Worm (Caenorhabditis elegans) whole organism, young adult: ENCODE results near the gene R08C7.11.

Source experiments
- B0035.1 ChIP-seq: sonication (generic microtip); optimal IDR thresholded peaks from 2 replicates; lab custom pipeline; 2016; ENCODE audit warnings: missing genetic modification characterization, mild to moderate bottlenecking, missing compliant biosample characterization, missing genotype, missing genetic modification reagents
- B0336.3 ChIP-seq: fragments of 200-800 bp; sonication (Bioruptor generic); IDR thresholded peaks from 2 replicates; pipeline ENCODE4 v1.3.6; 2022; ENCODE audit warnings: missing genetic modification characterization, missing compliant biosample characterization
- F23B12.7 ChIP-seq: sonication (generic microtip); optimal IDR thresholded peaks from 2 replicates; lab custom pipeline; 2017; ENCODE audit warnings: missing genetic modification characterization, mild to moderate bottlenecking, missing compliant biosample characterization, antibody characterized with exemption, moderate library complexity; ENCODE audit not compliant: insufficient read depth
- T26A5.8 ChIP-seq: sonication (generic microtip); optimal IDR thresholded peaks from 2 replicates; lab custom pipeline; 2016; ENCODE audit warnings: missing genetic modification characterization, missing compliant biosample characterization
- ama-1 ChIP-seq, 3 experiments: fragments of 150-350 bp in 1 of 3; sonication (generic microtip) in 2 of 3; optimal IDR thresholded peaks; 2 replicates each; lab custom pipeline; 2014 to 2018; ENCODE audit warnings: missing biosample characterization in 2 of 3, missing genetic modification characterization in 2 of 3, missing genetic modification reagents in 2 of 3
- aptf-3 ChIP-seq: fragments of 200-800 bp; sonication (Bioruptor generic); IDR thresholded peaks from 2 replicates; pipeline ENCODE4 v1.3.6; 2022; ENCODE audit warnings: missing genetic modification characterization, missing compliant biosample characterization
- athp-1 ChIP-seq: sonication (generic microtip); optimal IDR thresholded peaks from 2 replicates; lab custom pipeline; 2017; ENCODE audit warnings: mild to moderate bottlenecking, missing genetic modification characterization, missing compliant biosample characterization
- ccch-3 ChIP-seq: fragments of 200-800 bp; sonication (Bioruptor generic); optimal IDR thresholded peaks from 2 replicates; lab custom pipeline; 2018; ENCODE audit warnings: mild to moderate bottlenecking, missing genetic modification characterization, missing compliant biosample characterization
- efl-1 ChIP-seq: fragments of 150-350 bp; optimal IDR thresholded peaks from 2 replicates; lab custom pipeline; 2014; ENCODE audit warnings: missing biosample characterization, missing genetic modification reagents, missing genetic modification characterization
- let-607 ChIP-seq, 2 experiments: fragments of 200-800 bp in 1 of 2; sonication (Bioruptor generic) in 1 of 2; sonication (generic microtip) in 1 of 2; optimal IDR thresholded peaks; 2 replicates each; lab custom pipeline; 2016 to 2018; ENCODE audit warnings: mild to moderate bottlenecking in 2 of 2, missing compliant biosample characterization in 2 of 2, missing genetic modification characterization in 2 of 2, moderate library complexity in 2 of 2, missing genotype in 1 of 2
- repo-1 ChIP-seq: sonication (generic microtip); optimal IDR thresholded peaks from 2 replicates; lab custom pipeline; 2017; ENCODE audit warnings: mild to moderate bottlenecking, missing genetic modification characterization, missing compliant biosample characterization

- TF ChIP-seq repo-1 (no peak), efl-1 (GFP tag; lab: Kevin White, UChicago) (no peak), let-607 (tag; optimal IDR thresholded peaks at IDR 0.05; lab: Kevin White, UChicago) (no peak), ama-1 (optimal IDR thresholded peaks at IDR 0.05; lab: Kevin White, UChicago) (no peak), ama-1 (GFP tag; optimal IDR thresholded peaks at IDR 0.05; lab: Kevin White, UChicago) (no peak), B0035.1 (tag; lab: Kevin White, UChicago) (no peak), ccch-3 (GFP tag; lab: Kevin White, UChicago) (no peak), T26A5.8 (no peak), aptf-3 (GFP tag; lab: Robert Waterston, UW) (no peak), B0336.3 (GFP tag; lab: Robert Waterston, UW) (no peak), F23B12.7 (tag; lab: Kevin White, UChicago) (no peak), athp-1 (no peak)
Observed at ce11 chrIV:4429901-4430300, 24.8 kb downstream of the R08C7.11 start, which contains the start of the genes str-185 and R08C7.5.
